Worm (Caenorhabditis elegans): ENCODE results near the gene ckb-4.

ce11 chrV:2122517-2122916 is 13.3 kb upstream of the ckb-4 start, which contains the start of gene F22F7.2:
- no peak for TF ChIP-seq hlh-26 (GFP tag; conservative IDR thresholded peaks at IDR 0.05)
- no peak for TF ChIP-seq rec-8 (tag; optimal IDR thresholded peaks at IDR 0.05)
- TF ChIP-seq K11D2.4 (GFP tag; IDR thresholded peaks at IDR 0.05), result no peak

Data from whole organism, young adult.